Worm (Caenorhabditis elegans): ENCODE data around the gene Y39F10A.6.

DNA sequence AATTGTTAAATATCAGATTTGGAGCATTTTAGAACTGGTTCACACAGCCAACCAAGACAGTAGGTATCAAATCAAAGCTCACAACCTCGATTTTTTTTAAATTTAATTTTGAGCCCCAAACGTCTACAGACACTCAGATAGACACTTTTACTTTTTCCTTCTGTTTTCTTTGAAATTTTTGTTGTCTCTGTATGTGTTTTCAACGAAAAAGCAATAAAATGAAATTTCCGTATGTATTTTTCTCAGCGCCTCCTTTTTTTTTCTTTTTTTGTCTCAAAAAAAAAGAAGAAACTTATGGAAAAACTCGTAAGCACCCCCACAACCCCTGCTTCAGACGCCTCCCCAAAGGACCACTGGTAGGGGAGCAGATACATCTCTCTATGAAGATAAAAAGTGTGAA, 9.6 kb downstream of the Y39F10A.6 start:
- no peak for TF ChIP-seq ama-1 (optimal IDR thresholded peaks at IDR 0.05)
- no peak for TF ChIP-seq tbx-11 (GFP tag; IDR thresholded peaks at IDR 0.05)
- no peak for TF ChIP-seq pes-1 (GFP tag; IDR thresholded peaks at IDR 0.05)
- no peak for TF ChIP-seq hmg-4 (GFP tag; optimal IDR thresholded peaks at IDR 0.05)
- no peak for TF ChIP-seq flt-1 (GFP tag; IDR thresholded peaks at IDR 0.05)
- no peak for TF ChIP-seq sea-1 (GFP tag; conservative IDR thresholded peaks at IDR 0.05)
- TF ChIP-seq scrt-1 (GFP tag; IDR thresholded peaks at IDR 0.05) = no peak
- TF ChIP-seq aly-1 (tag; optimal IDR thresholded peaks at IDR 0.05) = no peak
- TF ChIP-seq hnd-1 (tag; optimal IDR thresholded peaks at IDR 0.05) = no peak
- TF ChIP-seq B0310.2 (tag; optimal IDR thresholded peaks at IDR 0.05) = no peak
- no peak for TF ChIP-seq ets-7 (tag; optimal IDR thresholded peaks at IDR 0.05)
- no peak for TF ChIP-seq tra-4 (tag; optimal IDR thresholded peaks at IDR 0.05)
- no peak for TF ChIP-seq tbx-37 (GFP tag; conservative IDR thresholded peaks at IDR 0.05)
- TF ChIP-seq ceh-13 (GFP tag; optimal IDR thresholded peaks at IDR 0.05) = no peak
